Fruit fly (Drosophila melanogaster) whole organism, embryonic: ENCODE measurements around the gene CG31650.

ENCODE experiments used
- Bgb ChIP-seq: fragments of 200-800 bp; sonication (Bioruptor generic); IDR thresholded peaks from 2 replicates; pipeline ENCODE4 v1.3.6; 2022; ENCODE audit warnings: missing biosample characterization, missing genetic modification characterization; ENCODE audit not compliant: partially characterized antibody
- CG10274 ChIP-seq: fragments of 200-800 bp; sonication (Bioruptor generic); optimal IDR thresholded peaks from 3 replicates; lab custom pipeline; 2017; ENCODE audit warnings: missing biosample characterization, mild to moderate bottlenecking, missing genetic modification characterization
- CG10462 ChIP-seq: fragments of 200-800 bp; sonication (Bioruptor generic); optimal IDR thresholded peaks from 2 replicates; lab custom pipeline; 2016; ENCODE audit warnings: missing biosample characterization, missing genetic modification characterization
- CG10654 ChIP-seq: fragments of 200-800 bp; sonication (Bioruptor generic); optimal IDR thresholded peaks from 2 replicates; lab custom pipeline; 2016; ENCODE audit warnings: missing biosample characterization, missing genetic modification characterization
- CG12659 ChIP-seq: fragments of 200-800 bp; sonication (Bioruptor generic); optimal IDR thresholded peaks from 3 replicates; lab custom pipeline; 2017; ENCODE audit warnings: mild to moderate bottlenecking, missing biosample characterization, missing genetic modification reagents, missing genetic modification characterization
- CG13287 ChIP-seq: fragments of 200-800 bp; sonication (Bioruptor generic); IDR thresholded peaks from 2 replicates; pipeline ENCODE4 v1.3.6; 2022; ENCODE audit warnings: missing biosample characterization, missing genetic modification characterization; ENCODE audit not compliant: partially characterized antibody
- CG15514 ChIP-seq: fragments of 200-800 bp; sonication (Bioruptor generic); optimal IDR thresholded peaks from 3 replicates; lab custom pipeline; 2017; ENCODE audit warnings: missing biosample characterization, missing genetic modification characterization, mild to moderate bottlenecking, moderate library complexity, missing genetic modification reagents
- CG17912 ChIP-seq: fragments of 200-800 bp; sonication (Bioruptor generic); optimal IDR thresholded peaks from 2 replicates; lab custom pipeline; 2018; ENCODE audit warnings: missing biosample characterization, mild to moderate bottlenecking, missing genetic modification characterization
- CG2712 ChIP-seq: fragments of 200-800 bp; optimal IDR thresholded peaks from 3 replicates; lab custom pipeline; 2019; ENCODE audit warnings: missing biosample characterization, mild to moderate bottlenecking, missing genetic modification characterization, moderate library complexity
- CG31224 ChIP-seq: fragments of 200-800 bp; sonication (Bioruptor generic); IDR thresholded peaks from 2 replicates; pipeline ENCODE4 v1.3.6; 2022; ENCODE audit warnings: missing biosample characterization, missing genetic modification characterization
- CG34224 ChIP-seq: fragments of 200-800 bp; sonication (Bioruptor generic); IDR thresholded peaks from 3 replicates; pipeline ENCODE4 v1.3.6; 2022; ENCODE audit warnings: missing biosample characterization, missing genetic modification characterization; ENCODE audit not compliant: partially characterized antibody
- CG3995 ChIP-seq: fragments of 200-800 bp; sonication (Bioruptor generic); optimal IDR thresholded peaks from 3 replicates; lab custom pipeline; 2016; ENCODE audit warnings: missing biosample characterization, missing genetic modification characterization
- CG42726 ChIP-seq: fragments of 200-800 bp; sonication (Bioruptor generic); IDR thresholded peaks from 2 replicates; pipeline ENCODE4 v1.3.6; 2022; ENCODE audit warnings: missing biosample characterization, missing genetic modification characterization; ENCODE audit not compliant: partially characterized antibody
- CG4854 ChIP-seq: fragments of 200-800 bp; sonication (Bioruptor generic); optimal IDR thresholded peaks from 2 replicates; lab custom pipeline; 2016; ENCODE audit warnings: missing biosample characterization, missing genetic modification characterization, inconsistent platforms
- CG9609 ChIP-seq: fragments of 200-800 bp; sonication (Bioruptor generic); optimal IDR thresholded peaks from 3 replicates; lab custom pipeline; 2016; ENCODE audit warnings: missing biosample characterization, missing genetic modification characterization
- CG9797 ChIP-seq: fragments of 200-800 bp; sonication (Bioruptor generic); optimal IDR thresholded peaks from 3 replicates; lab custom pipeline; 2018; ENCODE audit warnings: missing biosample characterization, mild to moderate bottlenecking, missing genetic modification characterization
- CkIIα-i1 ChIP-seq: fragments of 200-800 bp; sonication (Bioruptor generic); IDR thresholded peaks from 2 replicates; pipeline ENCODE4 v1.3.6; 2022; ENCODE audit warnings: missing biosample characterization, missing genetic modification characterization
- CoRest ChIP-seq: fragments of 200-800 bp; sonication (Bioruptor generic); optimal IDR thresholded peaks from 3 replicates; lab custom pipeline; 2018; ENCODE audit warnings: missing biosample characterization, mild to moderate bottlenecking, missing genetic modification characterization, moderate library complexity
- Dp ChIP-seq: fragments of 200-800 bp; sonication (Bioruptor generic); optimal IDR thresholded peaks from 2 replicates; lab custom pipeline; 2018; ENCODE audit warnings: missing biosample characterization, mild to moderate bottlenecking, missing genetic modification characterization, moderate library complexity
- Elba2 ChIP-seq: fragments of 200-800 bp; sonication (Bioruptor generic); optimal IDR thresholded peaks from 3 replicates; lab custom pipeline; 2016; ENCODE audit warnings: missing biosample characterization, missing genetic modification characterization
- MBD-R2 ChIP-seq: fragments of 200-800 bp; sonication (Bioruptor generic); IDR thresholded peaks from 2 replicates; pipeline ENCODE4 v1.3.6; 2022; ENCODE audit warnings: missing biosample characterization, missing genetic modification characterization
- Med ChIP-seq: fragments of 200-800 bp; sonication (Bioruptor generic); peaks from one replicate; lab custom pipeline; 2016; ENCODE audit warnings: missing biosample characterization, missing genetic modification characterization, mild to moderate bottlenecking, inconsistent platforms, moderate library complexity
- Scr ChIP-seq: fragments of 200-800 bp; sonication (Bioruptor generic); IDR thresholded peaks from 2 replicates; pipeline ENCODE4 v1.3.6; 2022; ENCODE audit warnings: missing biosample characterization, missing genetic modification characterization; ENCODE audit not compliant: partially characterized antibody
- Sry-δ ChIP-seq: fragments of 200-800 bp; sonication (Bioruptor generic); optimal IDR thresholded peaks from 2 replicates; lab custom pipeline; 2016; ENCODE audit warnings: missing biosample characterization, missing genetic modification characterization
- Taf1 ChIP-seq: fragments of 200-800 bp; sonication (Bioruptor generic); IDR thresholded peaks from 2 replicates; pipeline ENCODE4 v1.3.6; 2022; ENCODE audit warnings: missing biosample characterization, missing genetic modification characterization
- ato ChIP-seq: fragments of 200-800 bp; sonication (Bioruptor generic); IDR thresholded peaks from 2 replicates; pipeline ENCODE4 v1.3.6; 2022; ENCODE audit warnings: missing biosample characterization, missing genetic modification characterization; ENCODE audit not compliant: partially characterized antibody
- bbx ChIP-seq: fragments of 200-800 bp; sonication (Bioruptor generic); IDR thresholded peaks from 2 replicates; pipeline ENCODE4 v1.3.6; 2022; ENCODE audit warnings: missing biosample characterization, missing genetic modification characterization; ENCODE audit not compliant: partially characterized antibody
- cwo ChIP-seq: fragments of 200-800 bp; sonication (Bioruptor generic); optimal IDR thresholded peaks from 3 replicates; lab custom pipeline; 2017; ENCODE audit warnings: missing biosample characterization, missing genetic modification characterization, mild to moderate bottlenecking, moderate library complexity, missing genetic modification reagents
- emc ChIP-seq: fragments of 200-800 bp; sonication (Bioruptor generic); optimal IDR thresholded peaks from 2 replicates; lab custom pipeline; 2016; ENCODE audit warnings: missing biosample characterization, missing genetic modification characterization
- grn ChIP-seq: fragments of 200-800 bp; sonication (Bioruptor generic); optimal IDR thresholded peaks from 3 replicates; lab custom pipeline; 2017; ENCODE audit warnings: missing biosample characterization, missing genetic modification characterization
- hb ChIP-seq: fragments of 200-800 bp; sonication (Bioruptor generic); IDR thresholded peaks from 3 replicates; pipeline ENCODE4 v1.3.6; 2022; ENCODE audit warnings: missing biosample characterization, missing genetic modification characterization; ENCODE audit not compliant: partially characterized antibody
- hbn ChIP-seq: fragments of 200-800 bp; sonication (Bioruptor generic); IDR thresholded peaks from 2 replicates; pipeline ENCODE4 v1.3.6; 2022; ENCODE audit warnings: missing biosample characterization, missing genetic modification characterization; ENCODE audit not compliant: partially characterized antibody
- ind ChIP-seq: fragments of 200-800 bp; sonication (Bioruptor generic); optimal IDR thresholded peaks from 3 replicates; lab custom pipeline; 2016; ENCODE audit warnings: missing biosample characterization, missing genetic modification characterization
- kay ChIP-seq: fragments of 200-800 bp; sonication (Bioruptor generic); optimal IDR thresholded peaks from 2 replicates; lab custom pipeline; 2016; ENCODE audit warnings: missing biosample characterization, missing genetic modification characterization
- nmo ChIP-seq: fragments of 200-800 bp; sonication (Bioruptor generic); optimal IDR thresholded peaks from 2 replicates; lab custom pipeline; 2018; ENCODE audit warnings: missing biosample characterization, mild to moderate bottlenecking, missing genetic modification characterization, moderate library complexity
- onecut ChIP-seq: fragments of 200-800 bp; sonication (Bioruptor generic); IDR thresholded peaks from 2 replicates; pipeline ENCODE4 v1.3.6; 2022; ENCODE audit warnings: missing biosample characterization, missing genetic modification characterization
- phol ChIP-seq: fragments of 200-800 bp; sonication (Bioruptor generic); optimal IDR thresholded peaks from 3 replicates; lab custom pipeline; 2018; ENCODE audit warnings: missing biosample characterization, mild to moderate bottlenecking, missing genetic modification characterization, moderate library complexity
- psq ChIP-seq: fragments of 200-800 bp; sonication (Bioruptor generic); optimal IDR thresholded peaks from 2 replicates; lab custom pipeline; 2017; ENCODE audit warnings: missing biosample characterization, missing genetic modification characterization
- pzg ChIP-seq: fragments of 200-800 bp; sonication (Bioruptor generic); optimal IDR thresholded peaks from 3 replicates; lab custom pipeline; 2018; ENCODE audit warnings: missing biosample characterization, mild to moderate bottlenecking, missing genetic modification characterization, moderate library complexity
- slou ChIP-seq: fragments of 200-800 bp; sonication (Bioruptor generic); optimal IDR thresholded peaks from 3 replicates; lab custom pipeline; 2016; ENCODE audit warnings: missing biosample characterization, missing genetic modification characterization
- sna ChIP-seq: fragments of 200-800 bp; sonication (Bioruptor generic); IDR thresholded peaks from 2 replicates; pipeline ENCODE4 v1.3.6; 2022; ENCODE audit warnings: missing biosample characterization, missing genetic modification characterization; ENCODE audit not compliant: partially characterized antibody
- sr ChIP-seq: fragments of 200-800 bp; sonication (Bioruptor generic); IDR thresholded peaks from 3 replicates; pipeline ENCODE4 v1.3.6; 2022; ENCODE audit warnings: missing biosample characterization, missing genetic modification characterization
- vnd ChIP-seq: fragments of 200-800 bp; sonication (Bioruptor generic); IDR thresholded peaks from 3 replicates; pipeline ENCODE4 v1.3.6; 2022; ENCODE audit warnings: missing biosample characterization, missing genetic modification characterization; ENCODE audit not compliant: partially characterized antibody
- zen2 ChIP-seq: fragments of 200-800 bp; sonication (Bioruptor generic); IDR thresholded peaks from 3 replicates; pipeline ENCODE4 v1.3.6; 2022; ENCODE audit warnings: missing biosample characterization, missing genetic modification characterization; ENCODE audit not compliant: partially characterized antibody

CG31650 gene

dm6 chr2L:5093772-5094350 lies 49.3 kb upstream of the CG31650 start, which contains the start of gene CG5828 (continued):
- TF ChIP-seq cwo (GFP tag; lab: Kevin White, UChicago) (no peak), phol (tag; lab: Kevin White, UChicago) (peak; percentile 21), CG10654 (GFP tag; lab: Kevin White, UChicago) (no peak), CkIIα-i1 (GFP tag; lab: Robert Waterston, UW) (no peak), psq (GFP tag; lab: Kevin White, UChicago) (no peak), CG9797 (GFP tag; lab: Kevin White, UChicago) (peak; percentile 63), CG15514 (GFP tag; lab: Kevin White, UChicago) (peak; percentile 3), sna (GFP tag; lab: Robert Waterston, UW) (peak; percentile 55), CG34224 (GFP tag; lab: Robert Waterston, UW) (peak; percentile 65), hb (peak; percentile 71; the same call in 2 of the 3 replicates), Elba2 (GFP tag; lab: Kevin White, UChicago) (peak; percentile 54), onecut (GFP tag; lab: Robert Waterston, UW) (no peak), Sry-δ (GFP tag; lab: Kevin White, UChicago) (peak; percentile 13), emc (no peak), CG17912 (GFP tag; lab: Kevin White, UChicago) (no peak), bbx (GFP tag; lab: Robert Waterston, UW) (peak; percentile 64), CG10274 (GFP tag; lab: Kevin White, UChicago) (no peak), nmo (GFP tag; lab: Kevin White, UChicago) (peak; percentile 39), Med (peak; percentile 86), Taf1 (GFP tag; lab: Robert Waterston, UW) (no peak), CG3995 (GFP tag; lab: Kevin White, UChicago) (no peak), CG12659 (GFP tag; lab: Kevin White, UChicago) (peak; percentile 47), Scr (peak; percentile 79), CG2712 (peak; percentile 8), CG42726 (GFP tag; lab: Robert Waterston, UW) (peak; percentile 49; the same call in 1 of the 2 replicates), hbn (peak; percentile 37; the same call in 1 of the 2 replicates), slou (GFP tag; lab: Kevin White, UChicago) (no peak), CG31224 (GFP tag; lab: Robert Waterston, UW) (no peak), ato (0 out of 2 replicates have a peak, but pooled peaks have one; percentile 13), ind (GFP tag; lab: Kevin White, UChicago) (no peak), kay (GFP tag; lab: Kevin White, UChicago) (no peak), CG9609 (no peak), sr (GFP tag; lab: Robert Waterston, UW) (no peak), CoRest (peak; percentile 49), pzg (GFP tag; lab: Kevin White, UChicago) (peak; percentile 45), MBD-R2 (peak; percentile 58), CG13287 (GFP tag; lab: Robert Waterston, UW) (peak; percentile 63), vnd (GFP tag; lab: Robert Waterston, UW) (peak; percentile 62; the same call in 1 of the 3 replicates), CG10462 (GFP tag; lab: Kevin White, UChicago) (peak; percentile 52), zen2 (GFP tag; lab: Robert Waterston, UW) (peak; percentile 44; the same call in 1 of the 3 replicates), grn (no peak), CG4854 (GFP tag; lab: Kevin White, UChicago) (no peak), Dp (GFP tag; lab: Kevin White, UChicago) (peak; percentile 52), Bgb (GFP tag; lab: Robert Waterston, UW) (peak; percentile 64)
